Worm (Caenorhabditis elegans): ENCODE measurements around the gene ZK262.19.

Gene ZK262.19

DNA sequence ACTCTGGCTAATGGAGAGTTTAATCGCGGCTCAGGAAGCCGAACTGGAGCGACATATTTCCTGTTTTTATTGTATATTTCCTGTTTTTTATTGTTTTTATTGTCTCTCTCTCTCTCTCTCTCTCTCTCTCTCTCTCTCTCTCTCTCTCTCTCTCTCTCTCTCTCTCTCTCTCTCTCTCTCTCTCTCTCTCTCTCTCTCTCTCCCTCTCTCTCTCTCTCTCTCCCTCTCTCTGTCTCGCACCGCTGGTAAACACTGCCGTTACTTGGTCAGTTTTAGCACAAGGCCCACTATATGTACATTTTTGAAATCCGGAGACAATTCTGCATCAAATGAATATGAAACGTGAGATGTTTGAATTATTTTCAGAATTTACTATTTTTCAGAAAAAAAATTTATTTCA, 5.4 kb upstream of the ZK262.19 start:
- TF ChIP-seq lin-11 (tag; optimal IDR thresholded peaks at IDR 0.05) = no peak
- TF ChIP-seq lsy-2 (tag; optimal IDR thresholded peaks at IDR 0.05) = no peak
- TF ChIP-seq nhr-6 (tag; optimal IDR thresholded peaks at IDR 0.05) = no peak
- TF ChIP-seq elt-3 (tag; optimal IDR thresholded peaks at IDR 0.05) = no peak
- TF ChIP-seq elt-1 (tag; optimal IDR thresholded peaks at IDR 0.05) = no peak
- no peak for TF ChIP-seq egl-27 (tag; optimal IDR thresholded peaks at IDR 0.05)
- no peak for TF ChIP-seq nhr-129 (tag; optimal IDR thresholded peaks at IDR 0.05)
- no peak for TF ChIP-seq unc-55 (GFP tag; optimal IDR thresholded peaks at IDR 0.05)
- TF ChIP-seq skn-1 (tag; optimal IDR thresholded peaks at IDR 0.05) = no peak
- TF ChIP-seq blmp-1 (tag; optimal IDR thresholded peaks at IDR 0.05; ENCODE audit: insufficient read depth) = no peak
- no peak for TF ChIP-seq lin-13 (GFP tag; optimal IDR thresholded peaks at IDR 0.05)
- TF ChIP-seq nhr-237 (tag; optimal IDR thresholded peaks at IDR 0.05) = no peak
- TF ChIP-seq alr-1 (tag; optimal IDR thresholded peaks at IDR 0.05) = no peak
- TF ChIP-seq mab-5 (tag; optimal IDR thresholded peaks at IDR 0.05) = no peak
- no peak for TF ChIP-seq sma-3 (GFP tag; optimal IDR thresholded peaks at IDR 0.05)
- TF ChIP-seq ceh-82 (tag; optimal IDR thresholded peaks at IDR 0.05) = no peak
- TF ChIP-seq ztf-1 (GFP tag; conservative IDR thresholded peaks at IDR 0.05) = no peak
- no peak for TF ChIP-seq ceh-16 (tag; optimal IDR thresholded peaks at IDR 0.05)

DNA sequence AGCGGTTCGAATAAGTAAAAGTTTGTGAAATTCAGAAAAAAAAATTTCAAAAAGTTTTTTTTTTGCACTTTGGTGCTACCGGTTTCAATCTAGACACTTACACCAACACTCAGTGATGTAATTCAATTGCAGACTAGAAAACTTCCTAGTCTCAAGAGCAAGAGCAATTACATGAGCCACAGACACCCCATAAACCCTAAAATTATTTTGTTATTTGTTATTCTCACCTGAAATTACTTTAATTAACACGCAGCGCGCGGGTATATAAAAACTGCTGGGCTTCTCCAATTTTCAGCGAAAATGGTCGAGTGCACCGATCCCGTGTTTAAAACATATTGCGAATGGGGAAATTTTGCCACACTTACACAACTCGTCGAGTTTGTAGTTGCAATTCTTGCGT, 836 bp upstream of the ZK262.19 start, which contains the start of gene srw-83:
Gene srw-83 (plus strand): TSS at position 301 of the 400 bp plus-strand sequence.
- no peak for TF ChIP-seq alr-1 (tag; optimal IDR thresholded peaks at IDR 0.05)
- no peak for TF ChIP-seq elt-1 (tag; optimal IDR thresholded peaks at IDR 0.05)
- no peak for TF ChIP-seq lin-11 (tag; optimal IDR thresholded peaks at IDR 0.05)
- no peak for TF ChIP-seq nhr-25 (tag; optimal IDR thresholded peaks at IDR 0.05)

DNA sequence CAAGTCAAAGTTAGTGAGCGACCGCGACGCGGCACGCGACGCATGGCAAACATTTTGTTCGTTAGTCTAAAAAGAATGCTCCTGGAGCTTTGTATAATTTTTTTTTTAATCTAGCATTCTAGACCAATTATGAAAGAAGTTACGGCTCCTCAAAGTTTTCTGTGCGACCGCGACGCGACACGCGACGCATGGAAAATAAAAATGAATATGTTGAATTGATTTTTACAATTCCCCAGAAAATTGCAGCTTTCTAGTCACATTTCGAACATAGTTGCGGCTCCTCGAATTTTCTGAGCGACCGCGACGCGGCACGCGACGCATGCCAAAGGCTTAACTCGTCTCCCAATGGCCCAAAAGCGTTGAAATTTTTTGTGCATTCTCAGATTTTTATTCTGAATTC, 973 bp downstream of the ZK262.19 start, which contains the start of gene ZK262.4:
Gene ZK262.4 (minus strand): TSS at position 101 of the 400 bp plus-strand sequence.
- no peak for TF ChIP-seq lin-39 (tag; optimal IDR thresholded peaks at IDR 0.05)
- TF ChIP-seq C34F6.9 (tag; optimal IDR thresholded peaks at IDR 0.05) = no peak
- no peak for TF ChIP-seq lin-13 (GFP tag; optimal IDR thresholded peaks at IDR 0.05)
- no peak for TF ChIP-seq nhr-129 (tag; optimal IDR thresholded peaks at IDR 0.05)
- no peak for TF ChIP-seq gmeb-1 (tag; optimal IDR thresholded peaks at IDR 0.05)

DNA sequence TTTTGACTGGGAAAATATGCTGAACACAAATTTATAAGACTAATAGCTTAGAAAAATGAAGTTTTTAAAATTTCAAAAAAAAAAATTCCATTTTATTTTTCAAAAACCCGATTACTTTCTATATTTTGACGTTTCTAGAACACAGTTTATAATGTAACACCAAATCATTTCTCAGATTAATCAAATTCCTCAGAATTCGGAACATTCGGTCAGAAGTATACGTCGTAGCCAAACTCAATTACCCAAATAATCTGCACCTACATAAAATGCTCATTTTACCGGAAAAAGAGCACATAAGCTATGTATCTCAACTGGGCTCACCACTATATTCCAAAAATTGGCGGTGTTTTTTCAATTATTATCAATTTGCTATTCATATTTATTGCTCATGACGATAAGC, 4.6 kb downstream of the ZK262.19 start, which contains the start of gene srj-26:
Gene srj-26 (plus strand): TSS at position 301 of the 400 bp plus-strand sequence.
- no peak for TF ChIP-seq nhr-25 (tag; optimal IDR thresholded peaks at IDR 0.05)
- TF ChIP-seq lin-39 (tag; optimal IDR thresholded peaks at IDR 0.05) = no peak
- no peak for TF ChIP-seq mbf-1 (tag; optimal IDR thresholded peaks at IDR 0.05)
- no peak for TF ChIP-seq fos-1 (tag; optimal IDR thresholded peaks at IDR 0.05)
- TF ChIP-seq R02D3.7 (tag; optimal IDR thresholded peaks at IDR 0.05) = no peak
- TF ChIP-seq C34F6.9 (tag; optimal IDR thresholded peaks at IDR 0.05) = no peak
- TF ChIP-seq nhr-237 (tag; optimal IDR thresholded peaks at IDR 0.05) = no peak
- no peak for TF ChIP-seq lsy-2 (tag; optimal IDR thresholded peaks at IDR 0.05)
- TF ChIP-seq alr-1 (tag; optimal IDR thresholded peaks at IDR 0.05) = no peak
- no peak for TF ChIP-seq nhr-129 (tag; optimal IDR thresholded peaks at IDR 0.05)

DNA sequence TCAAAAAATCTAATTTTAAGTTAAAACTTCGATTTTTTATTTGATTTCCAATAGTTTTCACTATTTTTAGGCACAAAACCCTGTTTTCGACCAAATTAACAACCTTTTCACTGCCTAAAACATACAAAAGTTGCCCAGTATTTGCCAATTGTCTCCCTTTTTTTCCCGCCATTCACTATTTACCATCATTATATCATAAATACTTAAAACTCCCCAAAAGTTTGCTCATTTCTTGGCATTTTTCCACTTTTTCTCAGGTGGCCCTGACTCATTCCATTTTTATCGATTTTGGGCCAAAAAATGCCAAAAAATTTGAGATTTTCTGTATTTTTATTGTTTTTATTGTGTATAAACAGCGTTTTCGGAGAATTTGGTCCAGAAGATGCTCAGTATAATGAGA, 11.4 kb downstream of the ZK262.19 start, which contains the start of gene txt-8:
Gene txt-8 (plus strand): TSS at position 301 of the 400 bp plus-strand sequence.
- TF ChIP-seq nhr-11 (tag; optimal IDR thresholded peaks at IDR 0.05) (no peak), lin-39 (tag; optimal IDR thresholded peaks at IDR 0.05) (no peak), skn-1 (tag; optimal IDR thresholded peaks at IDR 0.05) (no peak), nhr-12 (tag; optimal IDR thresholded peaks at IDR 0.05) (no peak), dmd-4 (tag; optimal IDR thresholded peaks at IDR 0.05) (no peak), ceh-82 (tag; optimal IDR thresholded peaks at IDR 0.05) (no peak), sma-3 (GFP tag; optimal IDR thresholded peaks at IDR 0.05) (no peak), ztf-11 (tag; optimal IDR thresholded peaks at IDR 0.05) (no peak), C34F6.9 (tag; optimal IDR thresholded peaks at IDR 0.05) (no peak), gmeb-1 (tag; optimal IDR thresholded peaks at IDR 0.05) (no peak), snpc-4 (tag; optimal IDR thresholded peaks at IDR 0.05) (no peak), elt-3 (tag; optimal IDR thresholded peaks at IDR 0.05) (no peak), nhr-129 (tag; optimal IDR thresholded peaks at IDR 0.05) (no peak), peb-1 (tag; optimal IDR thresholded peaks at IDR 0.05) (no peak), ztf-4 (tag; optimal IDR thresholded peaks at IDR 0.05) (no peak)

DNA sequence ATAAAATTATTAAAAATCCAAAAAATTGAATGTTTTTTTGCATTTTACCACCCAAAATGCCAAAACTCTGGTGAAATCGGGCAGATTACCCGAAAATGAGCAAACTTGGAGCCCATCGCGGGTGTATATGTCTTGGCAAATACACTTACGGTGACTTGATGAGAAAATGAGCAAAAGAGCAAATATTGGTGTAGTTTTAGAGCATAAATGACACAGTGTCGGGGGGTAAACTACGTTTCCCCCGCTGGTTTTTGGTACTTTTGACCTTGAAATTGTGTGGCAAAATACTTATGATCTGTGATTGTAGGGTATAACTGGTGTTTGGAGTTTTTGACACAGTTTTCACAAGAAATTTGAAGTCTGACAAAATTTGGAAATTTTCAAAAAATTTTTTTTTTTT, 12.6 kb downstream of the ZK262.19 start, which contains the start of gene ZK262.2:
Gene ZK262.2 (minus strand): TSS at position 101 of the 400 bp plus-strand sequence.
- TF ChIP-seq unc-62 (GFP tag; optimal IDR thresholded peaks at IDR 0.05) (no peak), gmeb-1 (tag; optimal IDR thresholded peaks at IDR 0.05) (no peak), sem-4 (tag; optimal IDR thresholded peaks at IDR 0.05) (no peak), unc-55 (GFP tag; optimal IDR thresholded peaks at IDR 0.05) (no peak), Y55F3AM.14 (GFP tag; optimal IDR thresholded peaks at IDR 0.05) (no peak), C34F6.9 (tag; optimal IDR thresholded peaks at IDR 0.05) (no peak), aly-2 (tag; optimal IDR thresholded peaks at IDR 0.05) (no peak), lin-39 (tag; optimal IDR thresholded peaks at IDR 0.05) (no peak), lin-13 (GFP tag; optimal IDR thresholded peaks at IDR 0.05) (no peak), alr-1 (tag; optimal IDR thresholded peaks at IDR 0.05) (no peak), snpc-4 (tag; optimal IDR thresholded peaks at IDR 0.05) (no peak)
